Fruit fly (Drosophila melanogaster) whole organism, embryonic: Measurements from ENCODE around the gene Gdh.

Experiments
- CG10543 ChIP-seq: fragments of 200-800 bp; sonication (Bioruptor generic); optimal IDR thresholded peaks from 3 replicates; lab custom pipeline; 2017; ENCODE audit warnings: missing biosample characterization, mild to moderate bottlenecking, missing genetic modification characterization, moderate library complexity
- CG15479 ChIP-seq: fragments of 200-800 bp; sonication (Bioruptor generic); optimal IDR thresholded peaks from 3 replicates; lab custom pipeline; 2019; ENCODE audit warnings: missing biosample characterization, mild to moderate bottlenecking, missing genetic modification characterization, moderate library complexity
- CG17186 ChIP-seq: fragments of 200-800 bp; sonication (Bioruptor generic); optimal IDR thresholded peaks from 3 replicates; lab custom pipeline; 2017; ENCODE audit warnings: missing biosample characterization, missing genetic modification reagents, missing genetic modification characterization
- CG17359 ChIP-seq: fragments of 200-800 bp; sonication (Bioruptor generic); optimal IDR thresholded peaks from 3 replicates; lab custom pipeline; 2018; ENCODE audit warnings: missing biosample characterization, mild to moderate bottlenecking, missing genetic modification characterization, moderate library complexity
- CG17912 ChIP-seq: fragments of 200-800 bp; sonication (Bioruptor generic); optimal IDR thresholded peaks from 2 replicates; lab custom pipeline; 2018; ENCODE audit warnings: missing biosample characterization, mild to moderate bottlenecking, missing genetic modification characterization
- CG2120 ChIP-seq: fragments of 200-800 bp; sonication (Bioruptor generic); optimal IDR thresholded peaks from 3 replicates; lab custom pipeline; 2016; ENCODE audit warnings: missing biosample characterization, missing genetic modification characterization
- CG2712 ChIP-seq: fragments of 200-800 bp; optimal IDR thresholded peaks from 3 replicates; lab custom pipeline; 2019; ENCODE audit warnings: missing biosample characterization, mild to moderate bottlenecking, missing genetic modification characterization, moderate library complexity
- CG3281 ChIP-seq: fragments of 200-800 bp; sonication (Bioruptor generic); optimal IDR thresholded peaks from 3 replicates; lab custom pipeline; 2017; ENCODE audit warnings: missing biosample characterization, mild to moderate bottlenecking, missing genetic modification characterization
- CG33213 ChIP-seq: fragments of 200-800 bp; sonication (Bioruptor generic); optimal IDR thresholded peaks from 3 replicates; lab custom pipeline; 2016; ENCODE audit warnings: missing biosample characterization, missing genetic modification characterization
- CG33557 ChIP-seq: fragments of 200-800 bp; sonication (Bioruptor generic); optimal IDR thresholded peaks from 2 replicates; lab custom pipeline; 2019; ENCODE audit warnings: missing biosample characterization, mild to moderate bottlenecking, missing genetic modification characterization, moderate library complexity
- CG34376 ChIP-seq: fragments of 200-800 bp; sonication (Bioruptor generic); optimal IDR thresholded peaks from 2 replicates; lab custom pipeline; 2018; ENCODE audit warnings: missing biosample characterization, mild to moderate bottlenecking, missing genetic modification characterization
- CG3995 ChIP-seq: fragments of 200-800 bp; sonication (Bioruptor generic); optimal IDR thresholded peaks from 3 replicates; lab custom pipeline; 2016; ENCODE audit warnings: missing biosample characterization, missing genetic modification characterization
- CG4424 ChIP-seq: fragments of 200-800 bp; sonication (Bioruptor generic); optimal IDR thresholded peaks from 3 replicates; lab custom pipeline; 2016; ENCODE audit warnings: missing biosample characterization, missing genetic modification characterization
- CG4854 ChIP-seq: fragments of 200-800 bp; sonication (Bioruptor generic); optimal IDR thresholded peaks from 2 replicates; lab custom pipeline; 2016; ENCODE audit warnings: missing biosample characterization, missing genetic modification characterization, inconsistent platforms
- CG5953 ChIP-seq: fragments of 200-800 bp; sonication (Bioruptor generic); IDR thresholded peaks from 2 replicates; pipeline ENCODE4 v1.3.6; 2022; ENCODE audit warnings: missing biosample characterization, missing genetic modification characterization
- CG7839 ChIP-seq: fragments of 200-800 bp; sonication (Bioruptor generic); optimal IDR thresholded peaks from 3 replicates; lab custom pipeline; 2018; ENCODE audit warnings: missing biosample characterization, mild to moderate bottlenecking, missing genetic modification characterization, moderate library complexity
- CG8765 ChIP-seq: fragments of 200-800 bp; sonication (Bioruptor generic); IDR thresholded peaks from 2 replicates; pipeline ENCODE4 v1.3.6; 2022; ENCODE audit warnings: missing biosample characterization, missing genetic modification characterization
- CG9797 ChIP-seq: fragments of 200-800 bp; sonication (Bioruptor generic); optimal IDR thresholded peaks from 3 replicates; lab custom pipeline; 2018; ENCODE audit warnings: missing biosample characterization, mild to moderate bottlenecking, missing genetic modification characterization
- CoRest ChIP-seq: fragments of 200-800 bp; sonication (Bioruptor generic); optimal IDR thresholded peaks from 3 replicates; lab custom pipeline; 2018; ENCODE audit warnings: missing biosample characterization, mild to moderate bottlenecking, missing genetic modification characterization, moderate library complexity
- D19A ChIP-seq: fragments of 200-800 bp; optimal IDR thresholded peaks from 3 replicates; lab custom pipeline; 2019; ENCODE audit warnings: missing biosample characterization, mild to moderate bottlenecking, missing genetic modification characterization, moderate library complexity
- Eip74EF ChIP-seq, 2 experiments: fragments of 200-800 bp in 1 of 2; fragments of >200 bp in 1 of 2; sonication (Bioruptor generic) in 1 of 2; optimal IDR thresholded peaks; 2 replicates each; lab custom pipeline; 2017 to 2019; ENCODE audit warnings: missing biosample characterization in 2 of 2, missing genetic modification characterization in 2 of 2, mild to moderate bottlenecking in 1 of 2, moderate library complexity in 1 of 2
- Ets97D ChIP-seq: fragments of 200-800 bp; sonication (Bioruptor generic); optimal IDR thresholded peaks from 3 replicates; lab custom pipeline; 2016; ENCODE audit warnings: missing biosample characterization, missing genetic modification characterization
- Fer1 ChIP-seq: fragments of 200-800 bp; sonication (Bioruptor generic); optimal IDR thresholded peaks from 2 replicates; lab custom pipeline; 2017; ENCODE audit warnings: missing biosample characterization, mild to moderate bottlenecking, missing genetic modification characterization
- HLHmδ ChIP-seq: fragments of 200-800 bp; sonication (Bioruptor generic); optimal IDR thresholded peaks from 2 replicates; lab custom pipeline; 2018; ENCODE audit warnings: missing biosample characterization, mild to moderate bottlenecking, missing genetic modification characterization, moderate library complexity
- HmgZ ChIP-seq: fragments of 200-800 bp; sonication (Bioruptor generic); optimal IDR thresholded peaks from 2 replicates; lab custom pipeline; 2018; ENCODE audit warnings: missing biosample characterization, mild to moderate bottlenecking, missing genetic modification characterization
- Hmr ChIP-seq: fragments of 200-800 bp; sonication (Bioruptor generic); optimal IDR thresholded peaks from 3 replicates; lab custom pipeline; 2017; ENCODE audit warnings: mild to moderate bottlenecking, missing biosample characterization, missing genetic modification reagents, missing genetic modification characterization
- Hr78 ChIP-seq, 2 experiments: fragments of 200-800 bp in 1 of 2; fragments of >200 bp in 1 of 2; sonication (Bioruptor generic) in 1 of 2; optimal IDR thresholded peaks; 2 replicates each; lab custom pipeline; 2017 to 2019; ENCODE audit warnings: missing biosample characterization in 2 of 2, missing genetic modification characterization in 2 of 2, mild to moderate bottlenecking in 1 of 2, moderate library complexity in 1 of 2
- Med ChIP-seq: fragments of 200-800 bp; sonication (Bioruptor generic); peaks from one replicate; lab custom pipeline; 2016; ENCODE audit warnings: missing biosample characterization, missing genetic modification characterization, mild to moderate bottlenecking, inconsistent platforms, moderate library complexity
- Myb ChIP-seq: fragments of 200-800 bp; sonication (Bioruptor generic); optimal IDR thresholded peaks from 2 replicates; lab custom pipeline; 2016; ENCODE audit warnings: missing biosample characterization, missing genetic modification characterization
- NC2β ChIP-seq: fragments of 200-800 bp; sonication (Bioruptor generic); optimal IDR thresholded peaks from 2 replicates; lab custom pipeline; 2016; ENCODE audit warnings: missing biosample characterization, missing genetic modification characterization
- Nf-YC ChIP-seq: fragments of 200-800 bp; optimal IDR thresholded peaks from 3 replicates; lab custom pipeline; 2019; ENCODE audit warnings: missing biosample characterization, mild to moderate bottlenecking, missing genetic modification characterization, moderate library complexity
- PHDP ChIP-seq: fragments of 200-800 bp; sonication (Bioruptor generic); optimal IDR thresholded peaks from 3 replicates; lab custom pipeline; 2018; ENCODE audit warnings: missing biosample characterization, mild to moderate bottlenecking, missing genetic modification characterization, moderate library complexity
- Side ChIP-seq: fragments of 200-800 bp; sonication (Bioruptor generic); optimal IDR thresholded peaks from 2 replicates; lab custom pipeline; 2016; ENCODE audit warnings: missing biosample characterization, missing genetic modification characterization
- Six4 ChIP-seq: fragments of 200-800 bp; sonication (Bioruptor generic); optimal IDR thresholded peaks from 2 replicates; lab custom pipeline; 2016; ENCODE audit warnings: missing biosample characterization, missing genetic modification characterization
- Ssrp ChIP-seq: fragments of 200-800 bp; sonication (Bioruptor generic); optimal IDR thresholded peaks from 2 replicates; lab custom pipeline; 2018; ENCODE audit warnings: missing biosample characterization, mild to moderate bottlenecking, missing genetic modification characterization, moderate library complexity
- ash1 ChIP-seq: fragments of 200-800 bp; sonication (Bioruptor generic); optimal IDR thresholded peaks from 2 replicates; lab custom pipeline; 2018; ENCODE audit warnings: missing biosample characterization, mild to moderate bottlenecking, missing genetic modification characterization
- bbx ChIP-seq: fragments of 200-800 bp; sonication (Bioruptor generic); IDR thresholded peaks from 2 replicates; pipeline ENCODE4 v1.3.6; 2022; ENCODE audit warnings: missing biosample characterization, missing genetic modification characterization; ENCODE audit not compliant: partially characterized antibody
- caup ChIP-seq: fragments of 200-800 bp; sonication (Bioruptor generic); optimal IDR thresholded peaks from 3 replicates; lab custom pipeline; 2017; ENCODE audit warnings: missing biosample characterization, mild to moderate bottlenecking, missing genetic modification characterization, moderate library complexity; ENCODE audit not compliant: severe bottlenecking
- cwo ChIP-seq: fragments of 200-800 bp; sonication (Bioruptor generic); optimal IDR thresholded peaks from 3 replicates; lab custom pipeline; 2017; ENCODE audit warnings: missing biosample characterization, missing genetic modification characterization, mild to moderate bottlenecking, moderate library complexity, missing genetic modification reagents
- ftz-f1 ChIP-seq: fragments of 200-800 bp; sonication (Bioruptor generic); optimal IDR thresholded peaks from 2 replicates; lab custom pipeline; 2016; ENCODE audit warnings: missing biosample characterization, missing genetic modification characterization
- insv ChIP-seq, 2 experiments: fragments of 200-800 bp; sonication (Bioruptor generic); optimal IDR thresholded peaks; 3 replicates each; lab custom pipeline; 2016 to 2018; ENCODE audit warnings: missing biosample characterization in 2 of 2, missing genetic modification characterization in 2 of 2
- kah ChIP-seq: fragments of 200-800 bp; sonication (Bioruptor generic); optimal IDR thresholded peaks from 2 replicates; lab custom pipeline; 2018; ENCODE audit warnings: missing biosample characterization, mild to moderate bottlenecking, missing genetic modification characterization
- kni ChIP-seq: fragments of 200-800 bp; sonication (Bioruptor generic); optimal IDR thresholded peaks from 3 replicates; lab custom pipeline; 2017; ENCODE audit warnings: mild to moderate bottlenecking, missing biosample characterization, missing genetic modification reagents, missing genetic modification characterization
- luna ChIP-seq: fragments of 200-800 bp; sonication (Bioruptor generic); optimal IDR thresholded peaks from 2 replicates; lab custom pipeline; 2016; ENCODE audit warnings: missing biosample characterization, missing genetic modification characterization
- pita ChIP-seq: fragments of 200-800 bp; sonication (Bioruptor generic); optimal IDR thresholded peaks from 2 replicates; lab custom pipeline; 2017; ENCODE audit warnings: missing biosample characterization, mild to moderate bottlenecking, missing genetic modification characterization
- pzg ChIP-seq: fragments of 200-800 bp; sonication (Bioruptor generic); optimal IDR thresholded peaks from 3 replicates; lab custom pipeline; 2018; ENCODE audit warnings: missing biosample characterization, mild to moderate bottlenecking, missing genetic modification characterization, moderate library complexity
- sens-2 ChIP-seq: fragments of 200-800 bp; sonication (Bioruptor generic); IDR thresholded peaks from 2 replicates; pipeline ENCODE4 v1.3.6; 2022; ENCODE audit warnings: missing biosample characterization, missing genetic modification characterization
- stwl ChIP-seq: fragments of 200-800 bp; sonication (Bioruptor generic); optimal IDR thresholded peaks from 3 replicates; lab custom pipeline; 2018; ENCODE audit warnings: missing biosample characterization, mild to moderate bottlenecking, missing genetic modification characterization, moderate library complexity
- zen ChIP-seq: fragments of 200-800 bp; sonication (Bioruptor generic); optimal IDR thresholded peaks from 3 replicates; lab custom pipeline; 2018; ENCODE audit warnings: missing biosample characterization, mild to moderate bottlenecking, missing genetic modification characterization, moderate library complexity

Gdh gene

dm6 chr3R:23889922-23890321 lies 53.0 kb downstream of the Gdh start, which contains the start of gene Pli:
Gene Pli, minus strand, starts transcription at chr3R:23890052.
- TF ChIP-seq HLHmδ: peak; percentile 67
- TF ChIP-seq Six4 (GFP tag; lab: Kevin White, UChicago): no peak
- peak; percentile 55 for TF ChIP-seq Hmr (GFP tag; lab: Kevin White, UChicago)
- peak; percentile 2 for TF ChIP-seq ftz-f1 (GFP tag; lab: Kevin White, UChicago)
- TF ChIP-seq CG33213: peak; percentile 46
- TF ChIP-seq Myb: peak; percentile 59
- TF ChIP-seq pzg (GFP tag; lab: Kevin White, UChicago): peak; percentile 98
- TF ChIP-seq CG5953 (GFP tag; lab: Robert Waterston, UW): no peak
- peak; percentile 7 for TF ChIP-seq CG2120
- no peak for TF ChIP-seq cwo (GFP tag; lab: Kevin White, UChicago)
- TF ChIP-seq D19A: peak; percentile 49
- no peak for TF ChIP-seq CG4854 (GFP tag; lab: Kevin White, UChicago)
- TF ChIP-seq CG7839 (tag; lab: Kevin White, UChicago): peak; percentile 4
- peak; percentile 48 for TF ChIP-seq CG2712 (tag; lab: Kevin White, UChicago)
- TF ChIP-seq insv (GFP tag; optimal IDR thresholded peaks at IDR 0.05; lab: Kevin White, UChicago): peak in 1 of 2 experiments; percentile 48
- no peak for TF ChIP-seq Side (GFP tag; lab: Kevin White, UChicago)
- peak; percentile 56 for TF ChIP-seq caup
- no peak for TF ChIP-seq NC2β
- peak; percentile 62 for TF ChIP-seq stwl (tag; lab: Kevin White, UChicago)
- peak; percentile 87 for TF ChIP-seq Med
- peak; percentile 64 for TF ChIP-seq kni (GFP tag; lab: Kevin White, UChicago)
- TF ChIP-seq CG17912: peak; percentile 30
- no peak for TF ChIP-seq CG15479 (GFP tag; lab: Kevin White, UChicago)
- peak; percentile 12 for TF ChIP-seq CG17359 (tag; lab: Kevin White, UChicago)
- peak; percentile 93 for TF ChIP-seq CG9797 (GFP tag; lab: Kevin White, UChicago)
- peak; percentile 32 for TF ChIP-seq zen (tag; lab: Kevin White, UChicago)
- peak; percentile 76 for TF ChIP-seq pita (GFP tag; lab: Kevin White, UChicago)
- TF ChIP-seq sens-2 (GFP tag; lab: Robert Waterston, UW): no peak
- no peak for TF ChIP-seq Ssrp (tag; lab: Kevin White, UChicago)
- peak; percentile 62 for TF ChIP-seq Ets97D (GFP tag; lab: Kevin White, UChicago)
- TF ChIP-seq Hr78 (GFP tag; optimal IDR thresholded peaks at IDR 0.05; lab: Kevin White, UChicago): peak in 1 of 2 experiments; percentile 5
- TF ChIP-seq CoRest (tag; lab: Kevin White, UChicago): peak; percentile 16
- peak; percentile 41 for TF ChIP-seq CG17186 (GFP tag; lab: Kevin White, UChicago)
- peak; percentile 44 for TF ChIP-seq Fer1 (GFP tag; lab: Kevin White, UChicago)
- peak; percentile 9 for TF ChIP-seq CG4424
- TF ChIP-seq CG3281 (GFP tag; lab: Kevin White, UChicago): no peak
- peak in 1 of 2 experiments; percentile 40 for TF ChIP-seq Eip74EF (GFP tag; optimal IDR thresholded peaks at IDR 0.05; lab: Kevin White, UChicago)
- peak; percentile 16 for TF ChIP-seq HmgZ (tag; lab: Kevin White, UChicago)
- TF ChIP-seq bbx (GFP tag; lab: Robert Waterston, UW): no peak
- peak; percentile 85 for TF ChIP-seq CG3995 (GFP tag; lab: Kevin White, UChicago)
- no peak for TF ChIP-seq CG8765 (GFP tag; lab: Robert Waterston, UW)
- TF ChIP-seq PHDP (tag; lab: Kevin White, UChicago): peak; percentile 18
- peak; percentile 2 for TF ChIP-seq CG33557 (GFP tag; lab: Kevin White, UChicago)
- peak; percentile 46 for TF ChIP-seq Nf-YC
- peak; percentile 11 for TF ChIP-seq CG34376
- peak; percentile 58 for TF ChIP-seq ash1 (GFP tag; lab: Kevin White, UChicago)
- no peak for TF ChIP-seq luna (GFP tag; lab: Kevin White, UChicago)
- peak; percentile 52 for TF ChIP-seq CG10543 (GFP tag; lab: Kevin White, UChicago)
- peak; percentile 73 for TF ChIP-seq kah (GFP tag; lab: Kevin White, UChicago)
